Worm (Caenorhabditis elegans) whole organism, L1 larva: ENCODE results near the gene csq-1.

Experiments used
- ceh-82 ChIP-seq, 3 experiments: fragments of 150-350 bp in 1 of 3; sonication (generic microtip) in 2 of 3; optimal IDR thresholded peaks; 2 replicates each; lab custom pipeline; 2014 to 2017; ENCODE audit warnings: missing biosample characterization in 3 of 3, missing genetic modification characterization in 3 of 3
- fkh-10 ChIP-seq: sonication (generic microtip); optimal IDR thresholded peaks from 2 replicates; lab custom pipeline; 2017; ENCODE audit warnings: missing biosample characterization, missing genetic modification reagents, missing genetic modification characterization
- grh-1 ChIP-seq: fragments of 200-800 bp; sonication (Bioruptor generic); IDR thresholded peaks from 2 replicates; pipeline ENCODE4 v1.3.6; 2022; ENCODE audit warnings: missing genetic modification reagents, missing genetic modification characterization, missing compliant biosample characterization
- lsy-2 ChIP-seq, 2 experiments: fragments of 150-350 bp; optimal IDR thresholded peaks; 2 replicates each; lab custom pipeline; 2014; ENCODE audit warnings: missing biosample characterization in 2 of 2, missing genetic modification characterization in 2 of 2
- nhr-84 ChIP-seq: sonication (generic microtip); optimal IDR thresholded peaks from 2 replicates; lab custom pipeline; 2017; ENCODE audit warnings: missing biosample characterization, missing genetic modification characterization
- unc-62 ChIP-seq: fragments of 150-350 bp; optimal IDR thresholded peaks from 2 replicates; lab custom pipeline; 2014; ENCODE audit warnings: missing biosample characterization, missing genetic modification reagents, missing genetic modification characterization
- xbp-1 ChIP-seq: sonication (generic microtip); optimal IDR thresholded peaks from 2 replicates; lab custom pipeline; 2016; ENCODE audit warnings: missing genetic modification characterization, missing compliant biosample characterization

ce11 chrX:14724935-14725334 is 40.3 kb downstream of the csq-1 start:
- no peak for TF ChIP-seq grh-1 (GFP tag; lab: Robert Waterston, UW)
- TF ChIP-seq fkh-10 (GFP tag; lab: Kevin White, UChicago): no peak
- no peak for TF ChIP-seq nhr-84
- no peak for TF ChIP-seq ceh-82 (tag; optimal IDR thresholded peaks at IDR 0.05; lab: Kevin White, UChicago)
- TF ChIP-seq lsy-2 (tag; optimal IDR thresholded peaks at IDR 0.05; lab: Kevin White, UChicago): no peak
- TF ChIP-seq xbp-1: no peak
- TF ChIP-seq unc-62: no peak
